Worm (Caenorhabditis elegans): ENCODE results near the gene R04F11.2.

R04F11.2 gene

ce11 chrV:12317894-12318553 is at the start of gene R04F11.2, which contains the start of gene R04F11.5:
R04F11.2 (plus strand) TSS chrV:12318381.
R04F11.5 (minus strand) TSS chrV:12318019.
- TF ChIP-seq W03F9.2 (tag; optimal IDR thresholded peaks at IDR 0.05) (peak; percentile 83), dao-5 (tag; optimal IDR thresholded peaks at IDR 0.05) (no peak), him-1 (tag; optimal IDR thresholded peaks at IDR 0.05) (peak; percentile 76)

ce11 chrV:12269272-12269767 is 48.9 kb upstream of the R04F11.2 start, which contains the start of gene twk-24:
twk-24 (minus strand) TSS chrV:12269322.
- no peak for TF ChIP-seq him-1 (tag; optimal IDR thresholded peaks at IDR 0.05)
- TF ChIP-seq dao-5 (tag; optimal IDR thresholded peaks at IDR 0.05) = no peak
- TF ChIP-seq W03F9.2 (tag; optimal IDR thresholded peaks at IDR 0.05) = no peak

DNA sequence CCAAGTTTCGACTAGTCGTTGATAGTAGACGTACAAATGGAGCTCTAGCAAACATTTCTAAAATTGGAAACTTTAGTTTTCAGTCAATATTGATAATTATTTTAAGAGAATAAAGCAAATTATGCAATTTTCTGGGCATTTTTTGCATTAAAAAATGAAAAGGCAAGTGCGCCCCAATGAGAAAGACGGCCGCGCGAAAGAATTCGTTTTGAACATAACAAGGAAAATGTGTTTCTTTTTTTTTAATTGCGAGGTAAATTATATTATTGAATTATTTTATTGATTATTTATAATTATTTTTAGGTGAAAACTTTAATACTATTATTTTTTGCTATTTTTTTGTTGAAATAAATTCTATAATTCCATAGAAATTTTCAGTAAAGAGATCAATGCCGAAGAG is 46.7 kb upstream of the R04F11.2 start, which contains the start of the genes tsfm-1 and capg-2:
Gene tsfm-1, minus strand, starts transcription at position 57 of the 400 bp plus-strand sequence.
Gene capg-2, plus strand, starts transcription at position 379 of the 400 bp plus-strand sequence.
- TF ChIP-seq him-1 (tag; optimal IDR thresholded peaks at IDR 0.05) (no peak), W03F9.2 (tag; optimal IDR thresholded peaks at IDR 0.05) (peak; percentile 19)

DNA sequence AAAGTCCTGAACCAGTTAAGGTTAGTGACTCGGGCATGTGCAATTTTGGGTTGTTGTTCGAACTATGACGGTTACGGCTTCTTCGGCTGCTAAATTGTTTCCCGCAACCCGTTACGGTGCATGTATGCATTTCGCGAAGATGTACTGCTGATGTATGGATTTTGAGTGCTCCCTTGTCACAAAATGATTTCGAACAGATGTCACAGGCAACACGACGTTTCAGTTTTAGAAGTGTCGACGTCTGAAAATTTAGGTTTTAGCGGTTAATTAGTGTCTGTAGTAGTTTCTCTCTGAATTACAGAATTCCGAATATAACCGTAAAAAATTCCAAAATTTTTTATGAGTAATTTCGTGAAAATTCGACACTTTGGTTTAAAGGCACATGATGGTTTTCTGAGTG is 42.5 kb upstream of the R04F11.2 start:
- TF ChIP-seq W03F9.2 (tag; optimal IDR thresholded peaks at IDR 0.05) (no peak), him-1 (tag; optimal IDR thresholded peaks at IDR 0.05) (no peak), dao-5 (tag; optimal IDR thresholded peaks at IDR 0.05) (no peak)

DNA sequence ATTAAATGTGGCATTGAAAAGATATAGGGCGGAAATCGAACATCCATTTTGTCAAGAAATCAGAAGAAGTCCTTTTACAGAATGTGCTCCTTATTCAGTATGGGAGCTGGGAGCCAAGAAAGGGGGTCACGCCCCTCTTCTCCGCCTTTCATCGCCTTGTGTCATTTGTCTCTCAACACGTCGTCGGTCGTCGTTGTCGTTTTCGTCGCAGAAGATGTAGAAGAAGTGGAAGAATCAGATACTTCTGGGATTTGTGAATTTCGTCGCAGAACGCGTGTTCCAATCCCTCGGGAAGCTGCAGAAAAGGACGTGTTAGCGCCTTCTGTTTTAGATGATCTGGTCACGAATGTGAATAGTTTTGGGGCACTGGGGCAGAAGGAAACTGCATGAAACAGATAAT is 41.2 kb upstream of the R04F11.2 start, which contains the start of gene bnc-1:
Gene bnc-1, minus strand, starts transcription at position 101 of the 400 bp plus-strand sequence.
- no peak for TF ChIP-seq dao-5 (tag; optimal IDR thresholded peaks at IDR 0.05)
- TF ChIP-seq him-1 (tag; optimal IDR thresholded peaks at IDR 0.05) = no peak
- TF ChIP-seq W03F9.2 (tag; optimal IDR thresholded peaks at IDR 0.05) = no peak

ce11 chrV:12281508-12281907 is 36.7 kb upstream of the R04F11.2 start:
- TF ChIP-seq dao-5 (tag; optimal IDR thresholded peaks at IDR 0.05) (no peak), W03F9.2 (tag; optimal IDR thresholded peaks at IDR 0.05) (no peak)

DNA sequence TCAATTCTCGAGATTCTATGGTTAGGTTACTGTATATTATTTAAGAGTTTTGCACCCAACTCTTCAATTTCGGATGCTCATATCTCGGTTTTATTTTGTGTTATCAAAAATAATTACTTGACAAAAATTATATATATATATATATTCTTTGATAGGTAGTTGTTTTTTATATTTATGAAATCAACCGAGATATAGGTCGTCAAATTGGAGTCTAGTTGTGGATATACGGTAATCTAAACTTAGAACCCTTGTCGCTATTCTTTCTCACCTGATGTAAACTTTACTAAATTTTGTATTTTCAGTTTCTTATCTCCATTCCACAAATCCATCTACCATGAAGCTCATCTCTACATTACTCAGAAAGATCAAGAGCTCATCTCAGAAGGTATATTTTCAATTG is 35.0 kb upstream of the R04F11.2 start, which contains the start of gene F55C5.10:
Gene F55C5.10, plus strand, starts transcription at position 301 of the 400 bp plus-strand sequence.
- TF ChIP-seq dao-5 (tag; optimal IDR thresholded peaks at IDR 0.05) (no peak), W03F9.2 (tag; optimal IDR thresholded peaks at IDR 0.05) (no peak), him-1 (tag; optimal IDR thresholded peaks at IDR 0.05) (no peak)

ce11 chrV:12287667-12288066 is 30.5 kb upstream of the R04F11.2 start:
- TF ChIP-seq W03F9.2 (tag; optimal IDR thresholded peaks at IDR 0.05) (no peak), him-1 (tag; optimal IDR thresholded peaks at IDR 0.05) (no peak), dao-5 (tag; optimal IDR thresholded peaks at IDR 0.05) (no peak)

DNA sequence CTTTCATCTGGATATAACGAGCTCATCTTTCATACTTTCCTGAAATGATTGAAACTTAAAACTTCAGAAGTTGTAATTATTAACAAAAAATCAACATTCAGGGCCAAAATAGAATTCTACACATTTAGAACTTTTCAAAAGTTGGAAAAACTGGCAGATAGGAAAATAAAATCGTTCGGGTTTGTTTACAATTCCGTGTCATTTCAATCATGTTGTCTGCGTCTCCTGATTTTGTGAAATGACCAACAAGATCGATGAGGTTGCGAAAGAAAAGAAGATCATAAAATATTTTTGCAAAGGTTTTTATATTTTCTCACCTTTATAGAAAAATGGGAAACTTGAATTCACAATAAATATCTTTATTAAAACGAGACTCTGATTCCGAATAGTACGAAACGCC is 29.6 kb upstream of the R04F11.2 start, which contains the start of gene rskd-1:
Gene rskd-1, minus strand, starts transcription at position 39 of the 400 bp plus-strand sequence.
- TF ChIP-seq dao-5 (tag; optimal IDR thresholded peaks at IDR 0.05) (no peak), him-1 (tag; optimal IDR thresholded peaks at IDR 0.05) (no peak), W03F9.2 (tag; optimal IDR thresholded peaks at IDR 0.05) (no peak)

DNA sequence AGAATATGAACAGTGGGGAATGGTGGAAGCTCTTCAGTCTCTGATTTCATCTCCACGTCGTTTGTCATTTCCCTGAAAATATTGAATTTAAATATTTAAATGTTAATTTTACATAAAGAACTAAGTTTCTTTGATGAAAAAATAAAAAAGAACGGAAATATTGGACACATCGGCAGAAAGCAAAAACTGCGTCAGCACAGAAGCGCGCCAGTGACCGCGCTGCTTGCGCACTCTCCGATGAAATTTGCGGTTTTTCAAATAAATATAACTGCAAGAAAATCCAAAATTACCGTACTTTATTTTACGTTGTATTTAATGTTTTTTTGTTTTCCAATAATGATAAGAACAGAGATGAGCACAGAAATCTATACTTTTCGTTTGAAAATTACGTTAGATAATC is 26.6 kb upstream of the R04F11.2 start, which contains the start of the genes srpa-68 and srh-16:
Gene srpa-68, minus strand, starts transcription at position 72 of the 400 bp plus-strand sequence.
Gene srh-16, plus strand, starts transcription at position 275 of the 400 bp plus-strand sequence.
- TF ChIP-seq W03F9.2 (tag; optimal IDR thresholded peaks at IDR 0.05) (peak; percentile 92), dao-5 (tag; optimal IDR thresholded peaks at IDR 0.05) (no peak), him-1 (tag; optimal IDR thresholded peaks at IDR 0.05) (peak; percentile 73)

- TF ChIP-seq dao-5 (tag; optimal IDR thresholded peaks at IDR 0.05) (no peak), him-1 (tag; optimal IDR thresholded peaks at IDR 0.05) (no peak), W03F9.2 (tag; optimal IDR thresholded peaks at IDR 0.05) (no peak)
Measured at ce11 chrV:12294091-12294490, 24.1 kb upstream of the R04F11.2 start.

DNA sequence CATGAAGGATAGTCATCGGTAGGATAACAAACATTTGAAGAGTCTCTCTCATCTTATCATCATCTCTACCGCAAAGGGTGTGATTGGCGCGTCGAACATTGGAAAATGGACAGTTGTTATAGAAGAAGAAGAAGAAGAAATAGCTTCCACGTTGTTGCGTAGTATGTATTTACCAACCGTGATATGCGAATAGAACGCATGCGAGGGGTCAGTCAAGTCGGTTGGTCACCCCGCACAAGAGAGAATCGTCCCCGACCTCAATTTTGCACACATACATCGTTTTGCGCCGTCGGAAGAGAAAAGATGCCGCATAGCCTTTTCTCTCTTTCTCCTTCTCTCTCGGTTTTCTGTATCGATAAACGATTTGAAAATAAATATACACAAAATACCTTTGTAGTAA is 23.2 kb upstream of the R04F11.2 start:
- no peak for TF ChIP-seq him-1 (tag; optimal IDR thresholded peaks at IDR 0.05)
- no peak for TF ChIP-seq dao-5 (tag; optimal IDR thresholded peaks at IDR 0.05)
- no peak for TF ChIP-seq W03F9.2 (tag; optimal IDR thresholded peaks at IDR 0.05)

DNA sequence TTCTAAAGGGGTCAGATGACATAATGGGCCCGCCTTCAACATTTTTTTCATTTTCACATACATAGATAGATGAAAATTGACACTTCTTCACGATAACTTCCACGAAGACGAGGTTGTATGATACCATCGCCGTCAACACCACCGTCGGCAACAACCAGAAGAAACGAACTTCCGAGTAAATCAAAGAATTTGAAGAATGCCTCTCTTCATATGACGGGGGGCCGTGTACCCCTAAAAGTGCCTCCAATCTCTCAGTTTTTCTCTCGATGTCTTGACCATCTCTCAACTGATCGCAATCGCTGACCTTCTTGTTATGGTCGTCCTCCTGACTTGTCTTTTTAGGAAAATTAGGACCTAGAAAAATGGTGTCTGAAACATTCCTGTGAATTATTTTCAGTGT is 22.7 kb upstream of the R04F11.2 start:
- TF ChIP-seq W03F9.2 (tag; optimal IDR thresholded peaks at IDR 0.05) (no peak), him-1 (tag; optimal IDR thresholded peaks at IDR 0.05) (no peak), dao-5 (tag; optimal IDR thresholded peaks at IDR 0.05) (no peak)

DNA sequence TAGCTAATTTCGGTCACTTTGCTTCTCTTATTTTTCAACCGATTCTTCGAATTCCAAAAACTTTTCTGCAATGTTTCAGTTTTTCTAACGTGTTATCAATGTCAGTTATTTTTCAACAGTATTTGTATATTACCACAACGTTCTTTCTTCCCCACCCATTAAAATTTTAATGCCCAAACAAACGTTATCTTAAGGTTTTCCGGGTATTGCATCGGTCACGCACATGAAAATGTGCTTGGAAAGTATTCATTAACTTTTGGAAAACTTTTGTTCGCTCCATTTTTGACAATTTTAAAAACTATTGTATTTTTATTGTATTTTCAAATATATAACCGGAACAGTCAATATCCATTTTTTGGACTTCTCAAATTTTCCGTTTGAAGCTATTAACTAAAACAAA is 22.1 kb upstream of the R04F11.2 start:
- no peak for TF ChIP-seq dao-5 (tag; optimal IDR thresholded peaks at IDR 0.05)
- no peak for TF ChIP-seq him-1 (tag; optimal IDR thresholded peaks at IDR 0.05)
- no peak for TF ChIP-seq W03F9.2 (tag; optimal IDR thresholded peaks at IDR 0.05)
